Worm (Caenorhabditis elegans): ENCODE data around the gene B0348.1.

ce11 chrV:29823-30222 lies 18.9 kb upstream of the B0348.1 start:
- TF ChIP-seq daf-12 (tag; optimal IDR thresholded peaks at IDR 0.05) (no peak), elt-3 (tag; optimal IDR thresholded peaks at IDR 0.05) (no peak), nhr-237 (tag; optimal IDR thresholded peaks at IDR 0.05) (no peak), elt-2 (tag; optimal IDR thresholded peaks at IDR 0.05) (no peak), nhr-77 (tag; optimal IDR thresholded peaks at IDR 0.05) (no peak), ceh-9 (tag; optimal IDR thresholded peaks at IDR 0.05) (no peak), nhr-12 (tag; optimal IDR thresholded peaks at IDR 0.05) (no peak), zag-1 (tag; optimal IDR thresholded peaks at IDR 0.05) (no peak), nfya-1 (tag; optimal IDR thresholded peaks at IDR 0.05; ENCODE audit: insufficient read depth) (no peak), ceh-82 (tag; optimal IDR thresholded peaks at IDR 0.05) (no peak)

All from whole organism, L3 larva.